Worm (Caenorhabditis elegans): ENCODE results near the gene srh-63.

- TF ChIP-seq him-1 (tag; optimal IDR thresholded peaks at IDR 0.05) = no peak
- TF ChIP-seq W03F9.2 (tag; optimal IDR thresholded peaks at IDR 0.05) = no peak
Measured at ce11 chrIV:14495474-14495873, 28.2 kb upstream of the srh-63 start.
